Worm (Caenorhabditis elegans) whole organism, L3 larva: ENCODE results near the gene R10F2.6.
A peak's percentile ranks its signal among the peaks of the same experiment; 100 is the strongest.

Experiments
- ZK546.5 ChIP-seq: sonication (generic microtip); optimal IDR thresholded peaks from 2 replicates; lab custom pipeline; 2017; ENCODE audit warnings: missing biosample characterization, missing genetic modification characterization
- aly-2 ChIP-seq: fragments of 150-350 bp; optimal IDR thresholded peaks from 2 replicates; lab custom pipeline; 2014; ENCODE audit warnings: missing biosample characterization, missing genetic modification characterization
- ceh-16 ChIP-seq: sonication (generic microtip); optimal IDR thresholded peaks from 2 replicates; lab custom pipeline; 2017; ENCODE audit warnings: missing biosample characterization, missing genetic modification characterization
- ceh-28 ChIP-seq: fragments of 150-350 bp; optimal IDR thresholded peaks from 2 replicates; lab custom pipeline; 2014; ENCODE audit warnings: missing biosample characterization, missing genetic modification reagents, missing genetic modification characterization
- ceh-82 ChIP-seq: fragments of 150-350 bp; optimal IDR thresholded peaks from 2 replicates; lab custom pipeline; 2014; ENCODE audit warnings: missing biosample characterization, missing genetic modification characterization
- ceh-9 ChIP-seq: sonication (generic microtip); optimal IDR thresholded peaks from 2 replicates; lab custom pipeline; 2018; ENCODE audit warnings: missing biosample characterization, missing genetic modification characterization
- daf-12 ChIP-seq: fragments of 150-350 bp; optimal IDR thresholded peaks from 2 replicates; lab custom pipeline; 2014; ENCODE audit warnings: missing biosample characterization, missing genetic modification reagents, missing genetic modification characterization
- egl-27 ChIP-seq: sonication (generic microtip); optimal IDR thresholded peaks from 4 replicates; lab custom pipeline; 2017; ENCODE audit warnings: missing biosample characterization, missing genetic modification reagents, missing genetic modification characterization
- egl-5 ChIP-seq: fragments of 150-350 bp; optimal IDR thresholded peaks from 2 replicates; lab custom pipeline; 2017; ENCODE audit warnings: missing biosample characterization, missing genetic modification reagents, missing genetic modification characterization, inconsistent platforms
- elt-1 ChIP-seq: fragments of 150-350 bp; optimal IDR thresholded peaks from 2 replicates; lab custom pipeline; 2014; ENCODE audit warnings: missing biosample characterization, missing genetic modification characterization
- elt-2 ChIP-seq: sonication (generic microtip); optimal IDR thresholded peaks from 2 replicates; lab custom pipeline; 2016; ENCODE audit warnings: missing genetic modification reagents, mild to moderate bottlenecking, missing genetic modification characterization, missing compliant biosample characterization
- eor-1 ChIP-seq, 2 experiments: fragments of 150-350 bp; optimal IDR thresholded peaks; 2 replicates each; lab custom pipeline; 2014 to 2018; ENCODE audit warnings: missing biosample characterization in 2 of 2, missing genetic modification characterization in 2 of 2
- fkh-10 ChIP-seq: sonication (generic microtip); optimal IDR thresholded peaks from 2 replicates; lab custom pipeline; 2017; ENCODE audit warnings: missing biosample characterization, missing genetic modification reagents, missing genetic modification characterization
- hmg-11 ChIP-seq: sonication (generic microtip); optimal IDR thresholded peaks from 2 replicates; lab custom pipeline; 2016; ENCODE audit warnings: missing genetic modification characterization, missing compliant biosample characterization
- jun-1 ChIP-seq: fragments of 150-350 bp; optimal IDR thresholded peaks from 2 replicates; lab custom pipeline; 2014; ENCODE audit warnings: missing biosample characterization, missing genetic modification reagents, missing genetic modification characterization
- lin-15B ChIP-seq: fragments of 150-350 bp; optimal IDR thresholded peaks from 2 replicates; lab custom pipeline; 2014; ENCODE audit warnings: missing biosample characterization, missing genetic modification characterization
- lsy-12 ChIP-seq: sonication (generic microtip); optimal IDR thresholded peaks from 2 replicates; lab custom pipeline; 2016; ENCODE audit warnings: mild to moderate bottlenecking, missing genetic modification characterization, missing compliant biosample characterization
- mdl-1 ChIP-seq: fragments of 150-350 bp; optimal IDR thresholded peaks from 2 replicates; lab custom pipeline; 2014; ENCODE audit warnings: missing biosample characterization, missing genetic modification characterization
- mml-1 ChIP-seq: fragments of 150-350 bp; sonication (generic microtip); optimal IDR thresholded peaks from 3 replicates; lab custom pipeline; 2014; ENCODE audit warnings: missing biosample characterization, missing genetic modification characterization
- nfya-1 ChIP-seq: sonication (generic microtip); optimal IDR thresholded peaks from 2 replicates; lab custom pipeline; 2017; ENCODE audit warnings: missing genetic modification characterization, mild to moderate bottlenecking, missing compliant biosample characterization, antibody characterized with exemption, moderate library complexity; ENCODE audit not compliant: insufficient read depth
- nhr-11 ChIP-seq: fragments of 150-350 bp; optimal IDR thresholded peaks from 2 replicates; lab custom pipeline; 2014; ENCODE audit warnings: missing biosample characterization, missing genetic modification characterization
- nhr-12 ChIP-seq: fragments of 150-350 bp; optimal IDR thresholded peaks from 2 replicates; lab custom pipeline; 2014; ENCODE audit warnings: missing biosample characterization, missing genetic modification characterization
- nhr-25 ChIP-seq: sonication (generic microtip); optimal IDR thresholded peaks from 2 replicates; lab custom pipeline; 2017; ENCODE audit warnings: missing biosample characterization, missing genetic modification characterization
- nhr-28 ChIP-seq: fragments of 150-350 bp; optimal IDR thresholded peaks from 2 replicates; lab custom pipeline; 2014; ENCODE audit warnings: missing biosample characterization, missing genetic modification characterization
- nhr-43 ChIP-seq: sonication (generic microtip); optimal IDR thresholded peaks from 2 replicates; lab custom pipeline; 2016; ENCODE audit warnings: mild to moderate bottlenecking, missing genetic modification characterization, missing compliant biosample characterization; ENCODE audit not compliant: poor library complexity, severe bottlenecking
- nhr-67 ChIP-seq: fragments of 150-350 bp; optimal IDR thresholded peaks from 2 replicates; lab custom pipeline; 2014; ENCODE audit warnings: missing biosample characterization, missing genetic modification characterization
- nhr-76 ChIP-seq: fragments of 150-350 bp; sonication (generic microtip); optimal IDR thresholded peaks from 5 replicates; lab custom pipeline; 2014; ENCODE audit warnings: missing biosample characterization, missing genetic modification characterization
- nhr-77 ChIP-seq: fragments of 150-350 bp; optimal IDR thresholded peaks from 2 replicates; lab custom pipeline; 2014; ENCODE audit warnings: missing biosample characterization, missing genetic modification characterization
- pha-4 ChIP-seq: fragments of 150-350 bp; optimal IDR thresholded peaks from 2 replicates; lab custom pipeline; 2014; ENCODE audit warnings: missing biosample characterization, missing genetic modification reagents, missing genetic modification characterization
- pqm-1 ChIP-seq: fragments of 150-350 bp; optimal IDR thresholded peaks from 2 replicates; lab custom pipeline; 2017; ENCODE audit warnings: missing biosample characterization, missing genetic modification characterization, inconsistent platforms
- sea-2 ChIP-seq: fragments of 150-350 bp; sonication (generic microtip); optimal IDR thresholded peaks from 4 replicates; lab custom pipeline; 2014; ENCODE audit warnings: missing biosample characterization, missing genetic modification reagents, missing genetic modification characterization
- skn-1 ChIP-seq: fragments of 150-350 bp; optimal IDR thresholded peaks from 2 replicates; lab custom pipeline; 2014; ENCODE audit warnings: missing biosample characterization, missing genetic modification characterization
- snpc-4 ChIP-seq: fragments of 150-350 bp; optimal IDR thresholded peaks from 2 replicates; lab custom pipeline; 2014; ENCODE audit warnings: missing biosample characterization, missing genetic modification characterization
- tbx-2 ChIP-seq: sonication (generic microtip); optimal IDR thresholded peaks from 2 replicates; lab custom pipeline; 2016; ENCODE audit warnings: mild to moderate bottlenecking, missing genetic modification characterization, missing compliant biosample characterization
- unc-39 ChIP-seq: sonication (generic microtip); optimal IDR thresholded peaks from 4 replicates; lab custom pipeline; 2017; ENCODE audit warnings: missing biosample characterization, missing genetic modification characterization
- unc-62 ChIP-seq: fragments of 150-350 bp; sonication (generic microtip); optimal IDR thresholded peaks from 4 replicates; lab custom pipeline; 2014; ENCODE audit warnings: missing biosample characterization, missing genetic modification reagents, missing genetic modification characterization
- zag-1 ChIP-seq: fragments of 150-350 bp; optimal IDR thresholded peaks from 2 replicates; lab custom pipeline; 2014; ENCODE audit warnings: missing biosample characterization, missing genetic modification characterization
- ztf-4 ChIP-seq: fragments of 150-350 bp; optimal IDR thresholded peaks from 2 replicates; lab custom pipeline; 2014; ENCODE audit warnings: missing biosample characterization, missing genetic modification characterization

R10F2.6 gene

DNA sequence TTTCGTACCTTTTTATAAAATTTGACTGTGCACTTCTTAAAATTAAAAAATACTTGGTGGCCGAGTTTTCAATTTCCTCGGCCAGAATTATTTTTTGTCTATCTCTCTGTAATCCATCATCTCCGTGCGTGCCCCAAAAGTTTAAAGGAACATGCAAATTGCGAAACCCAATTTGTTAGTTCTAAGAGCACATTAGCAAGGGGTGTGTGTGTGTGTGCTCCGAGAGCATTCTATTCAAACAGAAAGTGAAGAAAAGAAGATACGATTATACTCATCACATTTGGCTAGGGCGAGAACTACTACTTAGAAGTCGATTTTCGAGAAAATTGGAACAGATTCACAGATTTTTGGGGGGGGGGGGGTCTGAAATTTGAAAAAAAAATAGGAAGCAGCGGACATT lies 29.9 kb downstream of the R10F2.6 start:
- TF ChIP-seq egl-5 (tag; lab: Kevin White, UChicago), result no peak
- peak; percentile 29 for TF ChIP-seq nfya-1 (tag; lab: Kevin White, UChicago)
- TF ChIP-seq zag-1 (tag; lab: Kevin White, UChicago), result no peak
- no peak for TF ChIP-seq nhr-76
- TF ChIP-seq pha-4 (tag; lab: Kevin White, UChicago), result no peak
- no peak for TF ChIP-seq unc-39 (tag; lab: Kevin White, UChicago)
- TF ChIP-seq snpc-4 (tag; lab: Kevin White, UChicago), result no peak
- TF ChIP-seq ceh-9 (tag; lab: Kevin White, UChicago), result no peak
- TF ChIP-seq egl-27 (tag; lab: Kevin White, UChicago), result no peak
- TF ChIP-seq fkh-10, result peak; percentile 72
- TF ChIP-seq, all 47 proteins: peak for 2

DNA sequence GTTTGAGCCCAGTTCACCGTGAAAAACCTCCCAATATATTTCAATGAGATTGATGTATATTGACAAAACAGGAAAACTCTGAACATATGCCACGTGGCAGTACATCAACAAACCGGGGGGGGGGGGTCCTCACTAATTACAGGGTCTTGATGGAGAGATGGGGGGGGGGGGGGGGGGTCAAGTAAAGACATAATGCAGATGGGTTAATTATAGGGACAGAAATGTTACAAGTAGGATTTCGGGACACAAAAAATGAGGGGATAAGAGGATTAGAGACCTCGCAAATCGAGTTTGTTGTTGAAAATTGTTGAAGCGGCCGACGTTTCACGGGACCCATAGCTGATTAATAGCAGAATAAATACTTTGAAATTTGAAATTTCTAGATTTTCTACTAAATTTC lies 31.0 kb downstream of the R10F2.6 start:
- no peak for TF ChIP-seq pqm-1 (tag; lab: Kevin White, UChicago)
- TF ChIP-seq ceh-16 (tag; lab: Kevin White, UChicago), result no peak
- no peak for TF ChIP-seq elt-1
- TF ChIP-seq unc-39 (tag; lab: Kevin White, UChicago), result no peak
- TF ChIP-seq nhr-43 (tag; lab: Kevin White, UChicago), result no peak
- no peak for TF ChIP-seq lsy-12 (tag; lab: Kevin White, UChicago)
- TF ChIP-seq elt-2 (tag; lab: Kevin White, UChicago), result no peak

DNA sequence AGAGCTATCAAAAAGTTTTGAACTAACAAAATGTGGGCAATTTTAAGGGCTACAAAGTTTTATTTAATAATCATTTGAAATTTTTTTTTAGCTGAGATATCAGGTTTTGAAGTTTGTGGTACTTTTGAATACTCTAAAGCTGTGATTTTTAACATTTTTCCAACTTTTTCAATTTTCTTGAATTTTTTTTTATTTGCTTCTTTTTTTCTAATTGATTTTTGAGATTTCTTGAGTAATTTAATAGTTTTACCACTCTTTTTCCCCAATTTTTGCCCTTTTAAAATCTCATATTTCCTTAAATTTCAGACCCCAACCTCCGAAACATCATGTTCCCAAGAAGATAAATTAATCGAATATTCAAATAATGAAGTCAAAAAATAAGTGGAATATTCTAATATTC lies 33.3 kb downstream of the R10F2.6 start, which contains the start of gene cdh-1:
Gene cdh-1, plus strand, starts transcription at position 301 of the 400 bp plus-strand sequence.
- TF ChIP-seq egl-27 (tag; lab: Kevin White, UChicago), result no peak
- no peak for TF ChIP-seq hmg-11 (tag; lab: Kevin White, UChicago)
- TF ChIP-seq eor-1 (tag; optimal IDR thresholded peaks at IDR 0.05; lab: Kevin White, UChicago), result no peak
- TF ChIP-seq ceh-9 (tag; lab: Kevin White, UChicago), result no peak
- no peak for TF ChIP-seq nfya-1 (tag; lab: Kevin White, UChicago)
- no peak for TF ChIP-seq ZK546.5 (tag; lab: Kevin White, UChicago)
- TF ChIP-seq zag-1 (tag; lab: Kevin White, UChicago), result no peak
- no peak for TF ChIP-seq nhr-11 (tag; lab: Kevin White, UChicago)
- TF ChIP-seq ztf-4 (tag; lab: Kevin White, UChicago), result no peak
- TF ChIP-seq nhr-12 (tag; lab: Kevin White, UChicago), result no peak
- TF ChIP-seq skn-1 (tag; lab: Kevin White, UChicago), result no peak
- TF ChIP-seq nhr-76, result no peak
- no peak for TF ChIP-seq unc-62 (GFP tag; lab: Kevin White, UChicago)
- no peak for TF ChIP-seq elt-1
- TF ChIP-seq nhr-28, result no peak
- no peak for TF ChIP-seq sea-2 (GFP tag; lab: Kevin White, UChicago)

DNA sequence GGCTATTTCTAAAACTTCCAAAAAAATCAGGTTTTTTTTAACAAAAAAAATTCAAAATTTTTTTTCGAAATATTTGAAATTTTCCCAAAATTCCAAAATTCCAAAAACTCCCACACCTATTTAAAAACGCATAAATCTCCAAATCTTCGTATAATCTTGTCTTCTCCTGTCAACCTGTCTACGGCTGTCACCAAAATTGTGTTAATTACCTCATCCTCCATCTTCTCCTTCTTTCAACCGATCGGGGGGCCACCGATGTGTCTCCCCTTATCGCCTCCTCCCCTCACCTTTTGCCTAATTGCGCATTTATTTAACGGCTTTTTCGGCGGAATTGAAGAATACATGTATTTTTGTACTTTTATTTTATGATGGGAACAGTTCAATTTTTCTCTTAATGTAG lies 35.0 kb downstream of the R10F2.6 start:
- TF ChIP-seq hmg-11 (tag; lab: Kevin White, UChicago) (no peak), nhr-25 (tag; lab: Kevin White, UChicago) (peak; percentile 19)

DNA sequence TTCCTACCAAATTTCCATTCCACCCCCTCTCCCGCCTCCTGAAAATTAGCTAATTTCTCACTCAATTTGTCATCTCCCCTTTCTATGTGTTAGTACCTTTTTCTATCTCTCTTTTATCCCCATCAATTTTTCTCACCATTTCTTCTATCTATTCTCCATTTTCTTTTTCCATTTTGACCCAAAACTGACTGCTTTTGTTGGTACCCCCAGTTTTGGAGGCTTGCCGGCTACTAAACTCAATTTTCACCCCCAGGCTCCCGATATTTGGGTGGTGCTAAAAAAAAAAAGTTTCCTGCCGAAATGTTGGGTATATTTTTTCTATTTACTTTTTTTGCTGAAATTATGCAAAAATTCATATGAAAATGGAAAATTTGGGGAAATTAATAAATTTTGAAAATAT lies 36.1 kb downstream of the R10F2.6 start:
- no peak for TF ChIP-seq nhr-67 (tag; lab: Kevin White, UChicago)
- no peak for TF ChIP-seq jun-1 (tag; lab: Kevin White, UChicago)
- TF ChIP-seq lsy-12 (tag; lab: Kevin White, UChicago), result no peak
- peak; percentile 3 for TF ChIP-seq hmg-11 (tag; lab: Kevin White, UChicago)
- TF ChIP-seq, all 47 proteins: peak for 1

DNA sequence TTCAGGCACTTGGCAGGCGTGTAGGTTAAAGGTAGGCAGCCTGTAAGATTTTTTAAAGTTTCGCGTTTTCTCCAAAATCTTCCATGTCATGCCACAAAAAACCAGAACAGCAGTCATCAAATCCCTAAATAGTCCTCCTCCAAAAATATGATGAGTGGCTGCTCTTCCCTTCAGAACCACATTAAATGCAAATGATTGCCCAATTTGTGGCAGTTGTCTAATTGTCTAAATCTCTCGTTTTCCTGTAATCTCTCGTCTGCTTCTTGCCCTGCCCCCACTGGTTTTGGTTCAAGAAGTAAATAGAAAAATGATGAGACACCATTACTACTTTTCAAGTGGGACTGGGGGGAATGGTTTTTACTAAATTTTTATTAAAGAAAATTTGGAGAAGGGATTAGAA lies 39.7 kb downstream of the R10F2.6 start:
- TF ChIP-seq lsy-12 (tag; lab: Kevin White, UChicago), result no peak
- TF ChIP-seq nhr-77, result no peak
- TF ChIP-seq mdl-1 (tag; lab: Kevin White, UChicago), result no peak
- TF ChIP-seq ceh-82 (tag; lab: Kevin White, UChicago), result no peak
- TF ChIP-seq tbx-2 (tag; lab: Kevin White, UChicago), result no peak
- TF ChIP-seq jun-1 (tag; lab: Kevin White, UChicago), result no peak
- TF ChIP-seq elt-2 (tag; lab: Kevin White, UChicago), result no peak
- TF ChIP-seq egl-27 (tag; lab: Kevin White, UChicago), result no peak
- no peak for TF ChIP-seq aly-2 (tag; lab: Kevin White, UChicago)
- TF ChIP-seq lin-15B, result no peak
- no peak for TF ChIP-seq snpc-4 (tag; lab: Kevin White, UChicago)
- TF ChIP-seq zag-1 (tag; lab: Kevin White, UChicago), result no peak
- TF ChIP-seq unc-39 (tag; lab: Kevin White, UChicago), result no peak
- TF ChIP-seq fkh-10, result no peak
- TF ChIP-seq mml-1, result no peak
- TF ChIP-seq nhr-28, result no peak
- no peak for TF ChIP-seq skn-1 (tag; lab: Kevin White, UChicago)
- TF ChIP-seq hmg-11 (tag; lab: Kevin White, UChicago), result no peak
- no peak for TF ChIP-seq ceh-28 (tag; lab: Kevin White, UChicago)
- no peak for TF ChIP-seq daf-12 (tag; lab: Kevin White, UChicago)
